Worm (Caenorhabditis elegans): ENCODE data around the gene C49F5.5.

The C49F5.5 gene

ce11 chrX:11985887-11986286 lies at the start of gene C49F5.5:
Gene C49F5.5, plus strand, starts transcription at chrX:11986187.
- TF ChIP-seq nhr-28 (tag; optimal IDR thresholded peaks at IDR 0.05), result no peak
- TF ChIP-seq swsn-7 (tag; optimal IDR thresholded peaks at IDR 0.05), result no peak
- no peak for TF ChIP-seq nhr-90 (tag; optimal IDR thresholded peaks at IDR 0.05; ENCODE audit: poor library complexity)
- no peak for TF ChIP-seq ceh-63 (GFP tag; optimal IDR thresholded peaks at IDR 0.05)
- TF ChIP-seq nhr-76 (tag; optimal IDR thresholded peaks at IDR 0.05), result no peak
- no peak for TF ChIP-seq C34B4.2 (tag; optimal IDR thresholded peaks at IDR 0.05)
- TF ChIP-seq nhr-84 (tag; optimal IDR thresholded peaks at IDR 0.05), result no peak
- TF ChIP-seq nhr-47 (tag; optimal IDR thresholded peaks at IDR 0.05), result no peak
- no peak for TF ChIP-seq lin-13 (GFP tag; optimal IDR thresholded peaks at IDR 0.05)
- no peak for TF ChIP-seq hlh-4 (tag; optimal IDR thresholded peaks at IDR 0.05)
- no peak for TF ChIP-seq mab-9 (GFP tag; IDR thresholded peaks at IDR 0.05)
- no peak for TF ChIP-seq hlh-17 (GFP tag; optimal IDR thresholded peaks at IDR 0.05; ENCODE audit: borderline replicate concordance)
- TF ChIP-seq fkh-8 (tag; optimal IDR thresholded peaks at IDR 0.05), result no peak
- TF ChIP-seq dsc-1 (tag; optimal IDR thresholded peaks at IDR 0.05), result no peak
- TF ChIP-seq nhr-237 (tag; optimal IDR thresholded peaks at IDR 0.05), result no peak
- TF ChIP-seq ceh-90 (tag; optimal IDR thresholded peaks at IDR 0.05), result no peak
- TF ChIP-seq snpc-4 (tag; optimal IDR thresholded peaks at IDR 0.05), result no peak
- TF ChIP-seq nhr-85 (tag), result no peak
- TF ChIP-seq lir-3 (tag; optimal IDR thresholded peaks at IDR 0.05; ENCODE audit: poor library complexity), result no peak
- no peak for TF ChIP-seq ceh-88 (GFP tag; IDR thresholded peaks at IDR 0.05)

ce11 chrX:11937343-11937935 lies 48.5 kb upstream of the C49F5.5 start:
- TF ChIP-seq nhr-11 (tag; optimal IDR thresholded peaks at IDR 0.05) (peak; percentile 99), ceh-63 (GFP tag; optimal IDR thresholded peaks at IDR 0.05) (peak; percentile 96), dpl-1 (GFP tag; optimal IDR thresholded peaks at IDR 0.05) (peak; percentile 51 to 66 (median 58)), unc-86 (tag; optimal IDR thresholded peaks at IDR 0.05) (peak; percentile 95), unc-62 (GFP tag; optimal IDR thresholded peaks at IDR 0.05) (no peak), aha-1 (tag; optimal IDR thresholded peaks at IDR 0.05) (peak; percentile 66), unc-98 (GFP tag; IDR thresholded peaks at IDR 0.05) (peak; percentile 76), lir-3 (tag; optimal IDR thresholded peaks at IDR 0.05; ENCODE audit: poor library complexity) (peak; percentile 93), unc-130 (tag; optimal IDR thresholded peaks at IDR 0.05) (peak; percentile 10), pax-3 (tag; optimal IDR thresholded peaks at IDR 0.05) (peak; percentile 92), snpc-4 (tag; optimal IDR thresholded peaks at IDR 0.05) (peak; percentile 87), nhr-237 (tag; optimal IDR thresholded peaks at IDR 0.05) (peak; percentile 97), hlh-17 (GFP tag; optimal IDR thresholded peaks at IDR 0.05; ENCODE audit: borderline replicate concordance) (no peak), egl-27 (tag; optimal IDR thresholded peaks at IDR 0.05) (peak; percentile 81 to 98), unc-30 (tag; optimal IDR thresholded peaks at IDR 0.05) (peak; percentile 73), hpl-2 (GFP tag; optimal IDR thresholded peaks at IDR 0.05) (peak; percentile 100), efl-3 (GFP tag; optimal IDR thresholded peaks at IDR 0.05) (peak; percentile 92), sup-37 (GFP tag; optimal IDR thresholded peaks at IDR 0.05) (peak; percentile 87), nhr-85 (tag) (peak; percentile 97), elt-3 (tag; optimal IDR thresholded peaks at IDR 0.05) (peak in 5 of 6 experiments; percentile 92 to 99 (median 97)), fkh-8 (tag; optimal IDR thresholded peaks at IDR 0.05) (peak; percentile 95), irx-1 (tag; optimal IDR thresholded peaks at IDR 0.05) (peak; percentile 98), grh-1 (GFP tag; IDR thresholded peaks at IDR 0.05) (peak; percentile 96), fkh-10 (GFP tag; optimal IDR thresholded peaks at IDR 0.05) (peak; percentile 99), ztf-11 (tag; optimal IDR thresholded peaks at IDR 0.05) (peak; percentile 90 to 93), zag-1 (tag; optimal IDR thresholded peaks at IDR 0.05) (peak; percentile 79), elt-2 (tag; optimal IDR thresholded peaks at IDR 0.05) (peak; percentile 94), ceh-82 (tag; optimal IDR thresholded peaks at IDR 0.05) (peak; percentile 99), ets-5 (GFP tag; IDR thresholded peaks at IDR 0.05) (no peak), mab-9 (GFP tag; IDR thresholded peaks at IDR 0.05) (peak; percentile 92), nhr-28 (tag; optimal IDR thresholded peaks at IDR 0.05) (peak; percentile 73), fkh-4 (tag; optimal IDR thresholded peaks at IDR 0.05; ENCODE audit: borderline replicate concordance) (peak; percentile 92), F16B12.6 (tag; optimal IDR thresholded peaks at IDR 0.05) (peak; percentile 66), lsy-2 (tag; optimal IDR thresholded peaks at IDR 0.05) (peak; percentile 94), ama-1 (optimal IDR thresholded peaks at IDR 0.05) (no peak), aly-2 (tag; optimal IDR thresholded peaks at IDR 0.05) (peak; percentile 94), nhr-12 (tag; optimal IDR thresholded peaks at IDR 0.05) (peak; percentile 81), efl-1 (optimal IDR thresholded peaks at IDR 0.05) (peak; percentile 85 to 89), efl-1 (GFP tag; optimal IDR thresholded peaks at IDR 0.05 in 1 of 2) (peak; percentile 48 to 97)

All from whole organism, L1 larva.